Worm (Caenorhabditis elegans) whole organism, mixed stage, embryonic: ENCODE measurements around the gene asp-7.

Source experiments
- ces-1 ChIP-seq: fragments of 150-350 bp; optimal IDR thresholded peaks from 2 replicates; lab custom pipeline; 2014; ENCODE audit warnings: missing biosample characterization, missing genetic modification reagents, missing genetic modification characterization
- flh-1 ChIP-seq: fragments of 200-800 bp; sonication (Bioruptor generic); optimal IDR thresholded peaks from 2 replicates; lab custom pipeline; 2018; ENCODE audit warnings: mild to moderate bottlenecking, missing genetic modification characterization, moderate library complexity, missing compliant biosample characterization
- ham-2 ChIP-seq: fragments of 200-800 bp; sonication (Bioruptor generic); optimal IDR thresholded peaks from 2 replicates; lab custom pipeline; 2018; ENCODE audit warnings: mild to moderate bottlenecking, missing genetic modification characterization, missing compliant biosample characterization
- lin-13 ChIP-seq: fragments of 150-350 bp; optimal IDR thresholded peaks from 2 replicates; lab custom pipeline; 2014; ENCODE audit warnings: missing biosample characterization, missing genetic modification characterization
- lsy-2 ChIP-seq: fragments of 150-350 bp; optimal IDR thresholded peaks from 2 replicates; lab custom pipeline; 2014; ENCODE audit warnings: missing biosample characterization, missing genetic modification characterization
- nhr-12 ChIP-seq: fragments of 150-350 bp; optimal IDR thresholded peaks from 2 replicates; lab custom pipeline; 2014; ENCODE audit warnings: missing biosample characterization, missing genetic modification characterization
- nhr-237 ChIP-seq: fragments of 150-350 bp; optimal IDR thresholded peaks from 2 replicates; lab custom pipeline; 2014; ENCODE audit warnings: missing biosample characterization, missing genetic modification characterization
- nhr-28 ChIP-seq: fragments of 150-350 bp; optimal IDR thresholded peaks from 2 replicates; lab custom pipeline; 2014; ENCODE audit warnings: missing biosample characterization, missing genetic modification characterization
- sem-2 ChIP-seq: fragments of 200-800 bp; sonication (Bioruptor generic); optimal IDR thresholded peaks from 2 replicates; lab custom pipeline; 2018; ENCODE audit warnings: mild to moderate bottlenecking, missing genetic modification characterization, missing compliant biosample characterization
- snpc-4 ChIP-seq: fragments of 150-350 bp; optimal IDR thresholded peaks from 2 replicates; lab custom pipeline; 2014; ENCODE audit warnings: missing biosample characterization, missing genetic modification characterization
- unc-62 ChIP-seq: fragments of 150-350 bp; optimal IDR thresholded peaks from 2 replicates; lab custom pipeline; 2014; ENCODE audit warnings: missing biosample characterization, missing genetic modification reagents, missing genetic modification characterization
- zip-8 ChIP-seq: fragments of 150-350 bp; optimal IDR thresholded peaks from 2 replicates; lab custom pipeline; 2014; ENCODE audit warnings: missing biosample characterization, missing genetic modification characterization
- ztf-11 ChIP-seq: fragments of 150-350 bp; optimal IDR thresholded peaks from 2 replicates; lab custom pipeline; 2014; ENCODE audit warnings: missing biosample characterization, missing genetic modification characterization

DNA sequence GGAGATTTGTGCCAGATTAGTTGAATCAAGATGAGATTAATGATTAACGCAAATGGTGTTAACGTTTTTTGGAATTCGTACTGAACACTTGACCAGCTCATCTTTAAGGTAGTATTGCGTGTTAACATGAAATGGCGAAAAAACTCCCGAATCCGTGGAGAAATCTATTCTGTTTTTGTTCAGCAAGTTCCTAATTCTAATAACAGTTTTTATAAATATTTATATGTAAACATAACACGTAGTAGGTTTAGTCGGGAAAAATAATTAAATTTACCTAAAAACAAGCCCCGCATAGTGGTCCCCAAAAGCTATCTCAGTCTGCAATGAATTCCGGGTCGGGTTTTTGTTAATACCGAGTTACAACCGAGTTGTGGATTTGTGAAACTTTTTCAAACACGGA is 30.9 kb downstream of the asp-7 start, which contains the start of gene str-244:
- TF ChIP-seq ztf-11 (tag; lab: Kevin White, UChicago) (no peak), flh-1 (GFP tag; lab: Kevin White, UChicago) (no peak), snpc-4 (tag; lab: Kevin White, UChicago) (no peak), lsy-2 (tag; lab: Kevin White, UChicago) (no peak), sem-2 (GFP tag; lab: Kevin White, UChicago) (no peak), ham-2 (GFP tag; lab: Kevin White, UChicago) (no peak), lin-13 (tag; lab: Kevin White, UChicago) (no peak), nhr-28 (tag; lab: Kevin White, UChicago) (no peak), nhr-237 (tag; lab: Kevin White, UChicago) (no peak), ces-1 (GFP tag; lab: Kevin White, UChicago) (no peak), unc-62 (GFP tag; lab: Kevin White, UChicago) (no peak), zip-8 (tag; lab: Kevin White, UChicago) (no peak), nhr-12 (tag; lab: Kevin White, UChicago) (no peak)
